Fruit fly (Drosophila melanogaster) whole organism, embryonic: ENCODE data around the gene flfl.

Source experiments
- ATbp ChIP-seq: fragments of 200-800 bp; sonication (Bioruptor generic); optimal IDR thresholded peaks from 2 replicates; lab custom pipeline; 2017; ENCODE audit warnings: missing biosample characterization, mild to moderate bottlenecking, missing genetic modification characterization, missing genetic modification reagents
- Atf3 ChIP-seq: fragments of 200-800 bp; sonication (Bioruptor generic); optimal IDR thresholded peaks from 3 replicates; lab custom pipeline; 2016; ENCODE audit warnings: missing biosample characterization, missing genetic modification characterization
- Awh ChIP-seq: fragments of 200-800 bp; sonication (Bioruptor generic); IDR thresholded peaks from 2 replicates; pipeline ENCODE4, ENCODE4 v1.3.6; 2022; ENCODE audit warnings: missing biosample characterization, missing genetic modification characterization
- C15 ChIP-seq: fragments of 200-800 bp; sonication (Bioruptor generic); IDR thresholded peaks from 3 replicates; pipeline ENCODE4 v1.3.6; 2022; ENCODE audit warnings: missing biosample characterization, missing genetic modification characterization
- CG10147 ChIP-seq: fragments of 200-800 bp; sonication (Bioruptor generic); optimal IDR thresholded peaks from 2 replicates; lab custom pipeline; 2019; ENCODE audit warnings: missing biosample characterization, mild to moderate bottlenecking, missing genetic modification characterization, moderate library complexity
- CG1024 ChIP-seq: fragments of 200-800 bp; sonication (Bioruptor generic); IDR thresholded peaks from 2 replicates; pipeline ENCODE4 v1.3.6; 2022; ENCODE audit warnings: missing biosample characterization, missing genetic modification characterization
- CG10274 ChIP-seq: fragments of 200-800 bp; sonication (Bioruptor generic); optimal IDR thresholded peaks from 3 replicates; lab custom pipeline; 2017; ENCODE audit warnings: missing biosample characterization, mild to moderate bottlenecking, missing genetic modification characterization
- CG10321 ChIP-seq: fragments of 200-800 bp; sonication (Bioruptor generic); IDR thresholded peaks from 2 replicates; pipeline ENCODE4 v1.3.6; 2022; ENCODE audit warnings: missing biosample characterization, missing genetic modification characterization
- CG10959 ChIP-seq: fragments of 200-800 bp; sonication (Bioruptor generic); IDR thresholded peaks from 2 replicates; pipeline ENCODE4 v1.3.6; 2022; ENCODE audit warnings: missing biosample characterization, missing genetic modification characterization
- CG12744 ChIP-seq: fragments of 200-800 bp; sonication (Bioruptor generic); optimal IDR thresholded peaks from 2 replicates; lab custom pipeline; 2016; ENCODE audit warnings: missing biosample characterization, missing genetic modification characterization
- CG14965 ChIP-seq: fragments of 200-800 bp; sonication (Bioruptor generic); optimal IDR thresholded peaks from 2 replicates; lab custom pipeline; 2016; ENCODE audit warnings: missing biosample characterization, missing genetic modification characterization, borderline replicate concordance
- CG15269 ChIP-seq: fragments of 200-800 bp; sonication (Bioruptor generic); optimal IDR thresholded peaks from 2 replicates; lab custom pipeline; 2018; ENCODE audit warnings: missing biosample characterization, mild to moderate bottlenecking, missing genetic modification characterization, moderate library complexity
- CG18599 ChIP-seq: fragments of 200-800 bp; sonication (Bioruptor generic); optimal IDR thresholded peaks from 3 replicates; lab custom pipeline; 2017; ENCODE audit warnings: missing biosample characterization, missing genetic modification characterization, mild to moderate bottlenecking, moderate library complexity, missing genetic modification reagents
- CG30020 ChIP-seq: fragments of 200-800 bp; optimal IDR thresholded peaks from 2 replicates; lab custom pipeline; 2019; ENCODE audit warnings: missing biosample characterization, mild to moderate bottlenecking, missing genetic modification characterization, moderate library complexity
- CG3281 ChIP-seq: fragments of 200-800 bp; sonication (Bioruptor generic); optimal IDR thresholded peaks from 3 replicates; lab custom pipeline; 2017; ENCODE audit warnings: missing biosample characterization, mild to moderate bottlenecking, missing genetic modification characterization
- CG33557 ChIP-seq: fragments of 200-800 bp; sonication (Bioruptor generic); optimal IDR thresholded peaks from 2 replicates; lab custom pipeline; 2019; ENCODE audit warnings: missing biosample characterization, mild to moderate bottlenecking, missing genetic modification characterization, moderate library complexity
- CG34376 ChIP-seq: fragments of 200-800 bp; sonication (Bioruptor generic); optimal IDR thresholded peaks from 2 replicates; lab custom pipeline; 2018; ENCODE audit warnings: missing biosample characterization, mild to moderate bottlenecking, missing genetic modification characterization
- CG3726 ChIP-seq: fragments of 200-800 bp; sonication (Bioruptor generic); IDR thresholded peaks from 3 replicates; pipeline ENCODE4, ENCODE4 v1.3.6; 2022; ENCODE audit warnings: missing biosample characterization, missing genetic modification characterization
- CG4730 ChIP-seq: fragments of 200-800 bp; sonication (Bioruptor generic); IDR thresholded peaks from 2 replicates; pipeline ENCODE4 v1.3.6; 2022; ENCODE audit warnings: missing biosample characterization, missing genetic modification characterization
- CG6689 ChIP-seq: fragments of 200-800 bp; sonication (Bioruptor generic); IDR thresholded peaks from 2 replicates; pipeline ENCODE4 v1.3.6; 2022; ENCODE audit warnings: missing biosample characterization, missing genetic modification characterization
- CG7928 ChIP-seq: fragments of 200-800 bp; sonication (Bioruptor generic); optimal IDR thresholded peaks from 2 replicates; lab custom pipeline; 2017; ENCODE audit warnings: missing biosample characterization, mild to moderate bottlenecking, missing genetic modification characterization
- CG8765 ChIP-seq: fragments of 200-800 bp; sonication (Bioruptor generic); IDR thresholded peaks from 2 replicates; pipeline ENCODE4 v1.3.6; 2022; ENCODE audit warnings: missing biosample characterization, missing genetic modification characterization
- CG9932 ChIP-seq: fragments of 200-800 bp; sonication (Bioruptor generic); IDR thresholded peaks from 2 replicates; pipeline ENCODE4 v1.3.6; 2022; ENCODE audit warnings: missing biosample characterization, missing genetic modification characterization
- CkIIα-i1 ChIP-seq: fragments of 200-800 bp; sonication (Bioruptor generic); IDR thresholded peaks from 2 replicates; pipeline ENCODE4 v1.3.6; 2022; ENCODE audit warnings: missing biosample characterization, missing genetic modification characterization
- Deaf1 ChIP-seq: fragments of 200-800 bp; optimal IDR thresholded peaks from 3 replicates; lab custom pipeline; 2019; ENCODE audit warnings: missing biosample characterization, mild to moderate bottlenecking, missing genetic modification characterization, moderate library complexity
- Dip3 ChIP-seq: fragments of 200-800 bp; sonication (Bioruptor generic); optimal IDR thresholded peaks from 3 replicates; lab custom pipeline; 2016; ENCODE audit warnings: missing biosample characterization, missing genetic modification characterization
- E2f1 ChIP-seq: fragments of 200-800 bp; sonication (Bioruptor generic); IDR thresholded peaks from 2 replicates; pipeline ENCODE4 v1.3.6; 2022; ENCODE audit warnings: missing biosample characterization, missing genetic modification characterization
- E2f2 ChIP-seq: fragments of 200-800 bp; sonication (Bioruptor generic); IDR thresholded peaks from 2 replicates; pipeline ENCODE4 v1.3.6; 2022; ENCODE audit warnings: missing biosample characterization, missing genetic modification characterization
- Hey ChIP-seq: fragments of 200-800 bp; sonication (Bioruptor generic); optimal IDR thresholded peaks from 3 replicates; lab custom pipeline; 2018; ENCODE audit warnings: missing biosample characterization, mild to moderate bottlenecking, missing genetic modification characterization
- MBD-R2 ChIP-seq: fragments of 200-800 bp; sonication (Bioruptor generic); IDR thresholded peaks from 2 replicates; pipeline ENCODE4 v1.3.6; 2022; ENCODE audit warnings: missing biosample characterization, missing genetic modification characterization
- NC2α ChIP-seq: fragments of 200-800 bp; sonication (Bioruptor generic); optimal IDR thresholded peaks from 2 replicates; lab custom pipeline; 2016; ENCODE audit warnings: missing biosample characterization, missing genetic modification characterization
- NFAT ChIP-seq: fragments of 200-800 bp; sonication (Bioruptor generic); IDR thresholded peaks from 2 replicates; pipeline ENCODE4 v1.3.6; 2022; ENCODE audit warnings: missing biosample characterization, missing genetic modification characterization
- Optix ChIP-seq: fragments of 200-800 bp; sonication (Bioruptor generic); IDR thresholded peaks from 3 replicates; pipeline ENCODE4 v1.3.6; 2022; ENCODE audit warnings: missing biosample characterization, missing genetic modification characterization
- Rfx ChIP-seq: fragments of 200-800 bp; sonication (Bioruptor generic); IDR thresholded peaks from 2 replicates; pipeline ENCODE4 v1.3.6; 2022; ENCODE audit warnings: missing biosample characterization, missing genetic modification characterization
- Spps ChIP-seq: fragments of 200-800 bp; sonication (Bioruptor generic); optimal IDR thresholded peaks from 2 replicates; lab custom pipeline; 2018; ENCODE audit warnings: missing biosample characterization, mild to moderate bottlenecking, missing genetic modification characterization
- Xrp1 ChIP-seq: fragments of 200-800 bp; sonication (Bioruptor generic); IDR thresholded peaks from 2 replicates; pipeline ENCODE4 v1.3.6; 2022; ENCODE audit warnings: missing biosample characterization, missing genetic modification characterization
- ara ChIP-seq: fragments of 200-800 bp; sonication (Bioruptor generic); IDR thresholded peaks from 2 replicates; pipeline ENCODE4 v1.3.6; 2022; ENCODE audit warnings: missing biosample characterization, missing genetic modification characterization
- bsh ChIP-seq, 2 experiments: fragments of 200-800 bp; sonication (Bioruptor generic); optimal IDR thresholded peaks; 2 replicates each; lab custom pipeline; 2017 to 2018; ENCODE audit warnings: mild to moderate bottlenecking in 2 of 2, missing biosample characterization in 2 of 2, missing genetic modification characterization in 2 of 2, moderate library complexity in 1 of 2
- chif ChIP-seq, 2 experiments: fragments of 200-800 bp; sonication (Bioruptor generic); optimal IDR thresholded peaks; 3 replicates each; lab custom pipeline; 2016; ENCODE audit warnings: missing biosample characterization in 2 of 2, missing genetic modification characterization in 2 of 2
- ftz-f1 ChIP-seq: fragments of 200-800 bp; sonication (Bioruptor generic); optimal IDR thresholded peaks from 2 replicates; lab custom pipeline; 2016; ENCODE audit warnings: missing biosample characterization, missing genetic modification characterization
- gem ChIP-seq: fragments of 200-800 bp; sonication (Bioruptor generic); optimal IDR thresholded peaks from 2 replicates; lab custom pipeline; 2019; ENCODE audit warnings: missing biosample characterization, mild to moderate bottlenecking, missing genetic modification characterization, moderate library complexity
- kah ChIP-seq: fragments of 200-800 bp; sonication (Bioruptor generic); optimal IDR thresholded peaks from 2 replicates; lab custom pipeline; 2018; ENCODE audit warnings: missing biosample characterization, mild to moderate bottlenecking, missing genetic modification characterization
- mam ChIP-seq: fragments of 200-800 bp; sonication (Bioruptor generic); optimal IDR thresholded peaks from 3 replicates; lab custom pipeline; 2016; ENCODE audit warnings: missing biosample characterization, missing genetic modification characterization
- phol ChIP-seq: fragments of 200-800 bp; sonication (Bioruptor generic); optimal IDR thresholded peaks from 3 replicates; lab custom pipeline; 2018; ENCODE audit warnings: missing biosample characterization, mild to moderate bottlenecking, missing genetic modification characterization, moderate library complexity
- ro ChIP-seq: fragments of 200-800 bp; sonication (Bioruptor generic); IDR thresholded peaks from 2 replicates; pipeline ENCODE4 v1.3.6; 2022; ENCODE audit warnings: missing biosample characterization, missing genetic modification characterization
- sima ChIP-seq: fragments of 200-800 bp; sonication (Bioruptor generic); optimal IDR thresholded peaks from 2 replicates; lab custom pipeline; 2016; ENCODE audit warnings: missing biosample characterization, missing genetic modification characterization
- stwl ChIP-seq: fragments of 200-800 bp; sonication (Bioruptor generic); optimal IDR thresholded peaks from 3 replicates; lab custom pipeline; 2018; ENCODE audit warnings: missing biosample characterization, mild to moderate bottlenecking, missing genetic modification characterization, moderate library complexity
- zf30C ChIP-seq: fragments of 200-800 bp; sonication (Bioruptor generic); optimal IDR thresholded peaks from 3 replicates; lab custom pipeline; 2018; ENCODE audit warnings: missing biosample characterization, mild to moderate bottlenecking, missing genetic modification characterization
- zfh1 ChIP-seq: fragments of 200-800 bp; sonication (Bioruptor generic); IDR thresholded peaks from 3 replicates; pipeline ENCODE4 v1.3.6; 2022; ENCODE audit warnings: missing biosample characterization, missing genetic modification characterization

Gene flfl

dm6 chr3R:13686371-13687211, 2.9 kb downstream of the flfl start, which contains the start of gene omd (continued):
- TF ChIP-seq Awh (GFP tag; lab: Robert Waterston, UW) = peak; percentile 61; the same call in 1 of the 2 replicates
- TF ChIP-seq CG34376 (GFP tag; lab: Kevin White, UChicago) = peak; percentile 96
- TF ChIP-seq CG9932 (GFP tag; lab: Robert Waterston, UW) = peak; percentile 52
- TF ChIP-seq zfh1 = peak; percentile 33; the same call in 1 of the 3 replicates
- peak; percentile 76 for TF ChIP-seq Optix (GFP tag; lab: Robert Waterston, UW)
- peak; percentile 84 for TF ChIP-seq Hey
- TF ChIP-seq E2f1 = peak; percentile 54; the same call in 1 of the 2 replicates
- TF ChIP-seq ATbp (GFP tag; lab: Kevin White, UChicago) = peak; percentile 89
- TF ChIP-seq bsh (GFP tag; optimal IDR thresholded peaks at IDR 0.05; lab: Kevin White, UChicago) = peak in 1 of 2 experiments; percentile 59
- TF ChIP-seq Xrp1 (GFP tag; lab: Robert Waterston, UW) = peak; percentile 81
- no peak for TF ChIP-seq stwl (tag; lab: Kevin White, UChicago)
- no peak for TF ChIP-seq Dip3 (GFP tag; lab: Kevin White, UChicago)
- TF ChIP-seq E2f2 = 0 out of 2 replicates have a peak, but pooled peaks have one; percentile 18
- no peak for TF ChIP-seq CG30020 (tag; lab: Kevin White, UChicago)
- TF ChIP-seq gem (tag; lab: Kevin White, UChicago) = no peak
- peak; percentile 94 for TF ChIP-seq ftz-f1 (GFP tag; lab: Kevin White, UChicago)
- peak; percentile 3 for TF ChIP-seq sima (GFP tag; lab: Kevin White, UChicago)
- TF ChIP-seq Atf3 (GFP tag; lab: Kevin White, UChicago) = peak; percentile 1
- peak; percentile 37; the same call in 1 of the 2 replicates for TF ChIP-seq MBD-R2 (GFP tag; lab: Robert Waterston, UW)
- TF ChIP-seq kah (GFP tag; lab: Kevin White, UChicago) = no peak
- TF ChIP-seq CG10147 = peak; percentile 44
- TF ChIP-seq CG8765 = no peak
- TF ChIP-seq ro (GFP tag; lab: Robert Waterston, UW) = no peak
- peak; percentile 12 for TF ChIP-seq CG7928 (GFP tag; lab: Kevin White, UChicago)
- no peak for TF ChIP-seq Deaf1 (tag; lab: Kevin White, UChicago)
- peak; percentile 56; the same call in 1 of the 2 replicates for TF ChIP-seq CG10959 (GFP tag; lab: Robert Waterston, UW)
- TF ChIP-seq CG12744 (GFP tag; lab: Kevin White, UChicago) = peak; percentile 14
- TF ChIP-seq CG33557 (GFP tag; lab: Kevin White, UChicago) = peak; percentile 65
- TF ChIP-seq CG14965 = peak; percentile 52
- TF ChIP-seq ara (GFP tag; lab: Robert Waterston, UW) = peak; percentile 75
- no peak for TF ChIP-seq CG4730 (GFP tag; lab: Robert Waterston, UW)
- no peak for TF ChIP-seq CG15269 (tag; lab: Kevin White, UChicago)
- no peak for TF ChIP-seq Spps (tag; lab: Kevin White, UChicago)
- TF ChIP-seq NFAT (GFP tag; lab: Robert Waterston, UW) = peak; percentile 37
- peak; percentile 54; the same call in 1 of the 2 replicates for TF ChIP-seq CG6689 (GFP tag; lab: Robert Waterston, UW)
- TF ChIP-seq C15 = 0 out of 3 replicates have a peak, but pooled peaks have one; percentile 10
- no peak for TF ChIP-seq phol (tag; lab: Kevin White, UChicago)
- peak; percentile 55 for TF ChIP-seq CG10274 (GFP tag; lab: Kevin White, UChicago)
- TF ChIP-seq zf30C (GFP tag; lab: Kevin White, UChicago) = peak; percentile 81
- TF ChIP-seq chif (GFP tag; optimal IDR thresholded peaks at IDR 0.05; lab: Kevin White, UChicago) = peak; percentile 38 to 40
- peak; percentile 73 for TF ChIP-seq CG3281
- TF ChIP-seq CkIIα-i1 (GFP tag; lab: Robert Waterston, UW) = no peak
- peak; percentile 88 for TF ChIP-seq CG18599 (GFP tag; lab: Kevin White, UChicago)
- no peak for TF ChIP-seq NC2α (GFP tag; lab: Kevin White, UChicago)
- TF ChIP-seq mam (GFP tag; lab: Kevin White, UChicago) = no peak
- TF ChIP-seq Rfx = peak; percentile 72
- TF ChIP-seq CG3726 (GFP tag; lab: Robert Waterston, UW) = no peak
- peak; percentile 68 for TF ChIP-seq CG1024 (GFP tag; lab: Robert Waterston, UW)
- TF ChIP-seq CG10321 (GFP tag; lab: Robert Waterston, UW) = no peak
